Worm (Caenorhabditis elegans): ENCODE measurements around the gene npr-22.

- TF ChIP-seq nhr-28 (tag; optimal IDR thresholded peaks at IDR 0.05) (no peak), snpc-4 (tag; optimal IDR thresholded peaks at IDR 0.05) (no peak), unc-62 (GFP tag; optimal IDR thresholded peaks at IDR 0.05) (no peak), mep-1 (tag; optimal IDR thresholded peaks at IDR 0.05) (no peak), nhr-237 (tag; optimal IDR thresholded peaks at IDR 0.05) (no peak), nhr-12 (tag; optimal IDR thresholded peaks at IDR 0.05) (no peak), ztf-11 (tag; optimal IDR thresholded peaks at IDR 0.05) (no peak), unc-39 (tag; optimal IDR thresholded peaks at IDR 0.05) (no peak), ceh-39 (tag; optimal IDR thresholded peaks at IDR 0.05) (no peak)
These were observed 36.5 kb downstream of the npr-22 start, which contains the start of gene clec-181 for ce11 chrIV:8595767-8596166.
